Worm (Caenorhabditis elegans) whole organism, L3 larva: ENCODE results near the gene flp-13.

Source experiments
- elt-2 ChIP-seq: sonication (generic microtip); optimal IDR thresholded peaks from 2 replicates; lab custom pipeline; 2016; ENCODE audit warnings: missing genetic modification reagents, mild to moderate bottlenecking, missing genetic modification characterization, missing compliant biosample characterization
- ztf-11 ChIP-seq: fragments of 150-350 bp; optimal IDR thresholded peaks from 2 replicates; lab custom pipeline; 2014; ENCODE audit warnings: missing biosample characterization, missing genetic modification characterization
- ztf-4 ChIP-seq: fragments of 150-350 bp; optimal IDR thresholded peaks from 2 replicates; lab custom pipeline; 2014; ENCODE audit warnings: missing biosample characterization, missing genetic modification characterization

- TF ChIP-seq ztf-4 (tag; lab: Kevin White, UChicago) (no peak), elt-2 (no peak), ztf-11 (no peak)
Observed at ce11 chrIV:7731960-7732359, 33.7 kb upstream of the flp-13 start, which contains the start of the genes C50F7.9 and C50F7.3.
